Comparison of ENCODE assay signal across 1 fruit fly cellular context in the genomic region with DNA sequence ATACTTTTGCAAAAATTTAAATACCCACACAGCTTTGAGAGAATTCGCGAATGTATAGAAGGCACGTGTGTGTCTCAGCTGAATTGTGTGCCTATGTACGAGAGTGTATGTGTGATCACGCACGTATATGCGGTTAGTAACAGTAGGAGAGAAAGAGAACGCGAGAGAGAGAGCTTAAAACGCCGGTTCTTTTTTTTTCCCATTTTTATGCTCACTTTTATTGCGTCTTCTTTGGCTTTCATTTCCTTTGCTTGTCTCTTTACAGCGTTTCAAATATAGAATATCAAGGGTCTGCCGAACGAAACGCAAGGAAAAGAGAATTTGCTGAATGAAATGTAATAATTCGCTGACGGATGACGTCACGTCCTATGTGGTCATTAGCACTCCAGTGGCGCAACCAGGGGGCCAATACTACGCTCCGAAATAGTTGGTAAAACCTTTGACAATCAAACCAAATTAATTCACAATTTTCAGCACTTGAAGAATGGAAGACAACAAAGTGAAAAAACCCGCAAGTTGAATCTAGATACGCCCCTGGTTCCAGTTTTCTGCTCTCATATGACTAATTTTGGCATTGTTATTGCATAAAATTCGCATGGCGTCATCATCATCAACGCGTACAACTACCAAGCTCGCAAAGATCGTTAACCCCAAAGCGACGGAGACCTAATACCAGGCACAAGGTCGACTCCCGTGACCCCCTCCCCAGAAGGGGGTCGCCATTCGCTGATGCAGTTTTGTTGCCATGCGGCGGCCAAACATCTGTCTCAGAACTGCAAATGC.
A peak's percentile ranks its signal among the peaks of the same experiment; 100 is the strongest.
TF ChIP-seq lines count a peak whose summit lies in the region.

No protein-coding gene starts in this region.

TF ChIP-seq in whole organism, embryonic, 481 proteins besides CTCF, POLR2A, EP300 and RAD21 (continued from another document and continues in another):
- TF ChIP-seq CG3726 (GFP tag; IDR thresholded peaks at IDR 0.05; lab: Robert Waterston, UW) (no peak), CG8924 (tag; optimal IDR thresholded peaks at IDR 0.05; lab: Kevin White, UChicago) (peak; percentile 6), Antp (GFP tag; optimal IDR thresholded peaks at IDR 0.05; lab: Kevin White, UChicago) (peak; percentile 71), ham (GFP tag; IDR thresholded peaks at IDR 0.05; lab: Robert Waterston, UW) (peak; percentile 50; the same call in 1 of the 2 replicates), Atf-2 (GFP tag; optimal IDR thresholded peaks at IDR 0.05; lab: Kevin White, UChicago) (peak; percentile 19), CG31365 (tag; optimal IDR thresholded peaks at IDR 0.05; lab: Kevin White, UChicago) (no peak), CG17802 (tag; optimal IDR thresholded peaks at IDR 0.05; lab: Kevin White, UChicago) (no peak), pb (GFP tag; optimal IDR thresholded peaks at IDR 0.05; lab: Kevin White, UChicago) (peak; percentile 55), CG7928 (GFP tag; optimal IDR thresholded peaks at IDR 0.05; lab: Kevin White, UChicago) (peak; percentile 21), CG10147 (GFP tag; optimal IDR thresholded peaks at IDR 0.05; lab: Kevin White, UChicago) (peak; percentile 82), CG2889 (GFP tag; IDR thresholded peaks at IDR 0.05; lab: Robert Waterston, UW) (peak; percentile 57; the same call in 1 of the 3 replicates), CG1602 (GFP tag; optimal IDR thresholded peaks at IDR 0.05; lab: Kevin White, UChicago) (no peak), Adf1 (GFP tag; IDR thresholded peaks at IDR 0.05; lab: Robert Waterston, UW) (peak; percentile 63), CG9932 (GFP tag; IDR thresholded peaks at IDR 0.05; lab: Robert Waterston, UW) (peak; percentile 94), sug (tag; optimal IDR thresholded peaks at IDR 0.05; lab: Kevin White, UChicago) (peak; percentile 42), CG13624 (GFP tag; optimal IDR thresholded peaks at IDR 0.05; lab: Kevin White, UChicago) (peak; percentile 83), scrt (GFP tag; optimal IDR thresholded peaks at IDR 0.05; lab: Kevin White, UChicago) (peak; percentile 49), vvl (GFP tag; IDR thresholded peaks at IDR 0.05; lab: Robert Waterston, UW) (peak; percentile 68; the same call in 1 of the 2 replicates), CG17359 (tag; optimal IDR thresholded peaks at IDR 0.05; lab: Kevin White, UChicago) (peak; percentile 12), eve (GFP tag; optimal IDR thresholded peaks at IDR 0.05; lab: Kevin White, UChicago) (peak in 1 of 2 experiments; percentile 34), jumu (GFP tag; optimal IDR thresholded peaks at IDR 0.05; lab: Kevin White, UChicago) (peak; percentile 42), CG11456 (GFP tag; IDR thresholded peaks at IDR 0.05; lab: Robert Waterston, UW) (peak; percentile 88), Dref (GFP tag; IDR thresholded peaks at IDR 0.05; lab: Robert Waterston, UW) (0 out of 2 replicates have a peak, but pooled peaks have one; percentile 31), aop (GFP tag; IDR thresholded peaks at IDR 0.05; lab: Robert Waterston, UW) (no peak), Ets65A (GFP tag; lab: Kevin White, UChicago) (peak; percentile 81), Fer2 (tag; optimal IDR thresholded peaks at IDR 0.05; lab: Kevin White, UChicago) (peak; percentile 6), D (optimal IDR thresholded peaks at IDR 0.05; lab: Kevin White, UChicago) (no peak), D (GFP tag; optimal IDR thresholded peaks at IDR 0.05; lab: Kevin White, UChicago) (no peak), CG17186 (GFP tag; optimal IDR thresholded peaks at IDR 0.05; lab: Kevin White, UChicago) (no peak), Drgx (GFP tag; IDR thresholded peaks at IDR 0.05; lab: Robert Waterston, UW) (peak; percentile 87), CG14441 (GFP tag; IDR thresholded peaks at IDR 0.05; lab: Robert Waterston, UW) (peak; percentile 55), CG32532 (GFP tag; IDR thresholded peaks at IDR 0.05; lab: Robert Waterston, UW) (peak; percentile 93), tgo (GFP tag; IDR thresholded peaks at IDR 0.05; lab: Robert Waterston, UW) (peak; percentile 55; the same call in 1 of the 3 replicates), NC2β (GFP tag; optimal IDR thresholded peaks at IDR 0.05; lab: Kevin White, UChicago) (no peak), CG10959 (GFP tag; IDR thresholded peaks at IDR 0.05; lab: Robert Waterston, UW) (0 out of 2 replicates have a peak, but pooled peaks have one; percentile 28), row (GFP tag; IDR thresholded peaks at IDR 0.05; lab: Robert Waterston, UW) (peak; percentile 68), Tbp (GFP tag; optimal IDR thresholded peaks at IDR 0.05; lab: Kevin White, UChicago) (no peak), CG18599 (GFP tag; optimal IDR thresholded peaks at IDR 0.05; lab: Kevin White, UChicago) (peak; percentile 87), CG9215 (GFP tag; IDR thresholded peaks at IDR 0.05; lab: Robert Waterston, UW) (peak; percentile 83), bab2 (GFP tag; optimal IDR thresholded peaks at IDR 0.05; lab: Kevin White, UChicago) (peak; percentile 50), CG17829 (tag; optimal IDR thresholded peaks at IDR 0.05; lab: Kevin White, UChicago) (no peak), onecut (GFP tag; IDR thresholded peaks at IDR 0.05; lab: Robert Waterston, UW) (peak; percentile 6; the same call in 1 of the 2 replicates), chn (GFP tag; optimal IDR thresholded peaks at IDR 0.05; lab: Kevin White, UChicago) (no peak), CG14860 (GFP tag; IDR thresholded peaks at IDR 0.05; lab: Robert Waterston, UW; ENCODE audit: partially characterized antibody) (no peak), CG16815 (GFP tag; optimal IDR thresholded peaks at IDR 0.05; lab: Kevin White, UChicago) (peak; percentile 51), yki (optimal IDR thresholded peaks at IDR 0.05; lab: Kevin White, UChicago) (no peak), gfzf (GFP tag; optimal IDR thresholded peaks at IDR 0.05; lab: Kevin White, UChicago) (no peak), CG10267 (tag; optimal IDR thresholded peaks at IDR 0.05; lab: Kevin White, UChicago) (no peak), CG10543 (GFP tag; optimal IDR thresholded peaks at IDR 0.05; lab: Kevin White, UChicago) (no peak), pzg (GFP tag; optimal IDR thresholded peaks at IDR 0.05; lab: Kevin White, UChicago) (peak; percentile 6), btn (GFP tag; optimal IDR thresholded peaks at IDR 0.05; lab: Kevin White, UChicago) (no peak), jing (GFP tag; optimal IDR thresholded peaks at IDR 0.05; lab: Kevin White, UChicago) (no peak), CG7372 (GFP tag; IDR thresholded peaks at IDR 0.05; lab: Robert Waterston, UW) (0 out of 2 replicates have a peak, but pooled peaks have one; percentile 42), Doc3 (GFP tag; IDR thresholded peaks at IDR 0.05; lab: Robert Waterston, UW; ENCODE audit: partially characterized antibody) (no peak), cas (GFP tag; IDR thresholded peaks at IDR 0.05; lab: Robert Waterston, UW) (peak; percentile 57; the same call in 1 of the 2 replicates), CG6175 (GFP tag; IDR thresholded peaks at IDR 0.05; lab: Robert Waterston, UW) (0 out of 3 replicates have a peak, but pooled peaks have one; percentile 50), unc-4 (GFP tag; IDR thresholded peaks at IDR 0.05; lab: Robert Waterston, UW; ENCODE audit: partially characterized antibody) (no peak), CG7987 (GFP tag; optimal IDR thresholded peaks at IDR 0.05; lab: Kevin White, UChicago) (no peak), org-1 (GFP tag; optimal IDR thresholded peaks at IDR 0.05; lab: Kevin White, UChicago) (peak; percentile 51), CG3281 (GFP tag; optimal IDR thresholded peaks at IDR 0.05; lab: Kevin White, UChicago) (peak; percentile 82), Nf-YB (GFP tag; optimal IDR thresholded peaks at IDR 0.05; lab: Kevin White, UChicago) (no peak), E2f1 (GFP tag; IDR thresholded peaks at IDR 0.05; lab: Robert Waterston, UW) (no peak), CG12155 (GFP tag; optimal IDR thresholded peaks at IDR 0.05; lab: Kevin White, UChicago) (peak; percentile 77), her (GFP tag; optimal IDR thresholded peaks at IDR 0.05; lab: Kevin White, UChicago) (peak; percentile 76), slou (GFP tag; optimal IDR thresholded peaks at IDR 0.05; lab: Kevin White, UChicago) (peak; percentile 12), al (GFP tag; IDR thresholded peaks at IDR 0.05; lab: Robert Waterston, UW) (peak; percentile 84), Pdp1 (GFP tag; optimal IDR thresholded peaks at IDR 0.05; lab: Kevin White, UChicago) (peak; percentile 59 to 74), sens-2 (GFP tag; IDR thresholded peaks at IDR 0.05; lab: Robert Waterston, UW) (no peak), CG9727 (GFP tag; optimal IDR thresholded peaks at IDR 0.05; lab: Kevin White, UChicago) (peak; percentile 73), sd (tag; optimal IDR thresholded peaks at IDR 0.05; lab: Kevin White, UChicago) (peak; percentile 46), CG2120 (GFP tag; optimal IDR thresholded peaks at IDR 0.05; lab: Kevin White, UChicago) (peak; percentile 96), CG1603 (tag; optimal IDR thresholded peaks at IDR 0.05; lab: Kevin White, UChicago) (peak; percentile 19), ftz-f1 (GFP tag; optimal IDR thresholded peaks at IDR 0.05; lab: Kevin White, UChicago) (peak; percentile 50), Hand (GFP tag; optimal IDR thresholded peaks at IDR 0.05; lab: Kevin White, UChicago) (peak; percentile 54), CG6654 (GFP tag; optimal IDR thresholded peaks at IDR 0.05; lab: Kevin White, UChicago) (no peak), so (GFP tag; IDR thresholded peaks at IDR 0.05; lab: Robert Waterston, UW) (peak; percentile 43; the same call in 1 of the 3 replicates), CG14014 (GFP tag; IDR thresholded peaks at IDR 0.05; lab: Robert Waterston, UW) (peak; percentile 81), ken (GFP tag; IDR thresholded peaks at IDR 0.05; lab: Robert Waterston, UW) (no peak), Scr (GFP tag; IDR thresholded peaks at IDR 0.05; lab: Robert Waterston, UW; ENCODE audit: partially characterized antibody) (no peak), CG18476 (GFP tag; optimal IDR thresholded peaks at IDR 0.05; lab: Kevin White, UChicago) (no peak), CG18011 (GFP tag; optimal IDR thresholded peaks at IDR 0.05; lab: Kevin White, UChicago) (peak; percentile 66), CG2712 (tag; optimal IDR thresholded peaks at IDR 0.05; lab: Kevin White, UChicago) (peak; percentile 30), Doc2 (GFP tag; IDR thresholded peaks at IDR 0.05; lab: Robert Waterston, UW) (no peak), Ada2b (GFP tag; IDR thresholded peaks at IDR 0.05; lab: Robert Waterston, UW) (peak; percentile 70), CkIIα-i1 (GFP tag; IDR thresholded peaks at IDR 0.05; lab: Robert Waterston, UW) (no peak), Elba2 (GFP tag; optimal IDR thresholded peaks at IDR 0.05; lab: Kevin White, UChicago) (no peak), CG8290 (GFP tag; optimal IDR thresholded peaks at IDR 0.05; lab: Kevin White, UChicago) (no peak), CG8290 (tag; optimal IDR thresholded peaks at IDR 0.05; lab: Kevin White, UChicago) (peak in 1 of 2 experiments; percentile 89), ato (GFP tag; IDR thresholded peaks at IDR 0.05; lab: Robert Waterston, UW; ENCODE audit: partially characterized antibody) (no peak), Fer1 (GFP tag; optimal IDR thresholded peaks at IDR 0.05; lab: Kevin White, UChicago) (peak; percentile 30), CHES-1-like (GFP tag; optimal IDR thresholded peaks at IDR 0.05; lab: Kevin White, UChicago) (peak; percentile 78), CG8388 (GFP tag; optimal IDR thresholded peaks at IDR 0.05; lab: Kevin White, UChicago) (no peak), lbe (GFP tag; optimal IDR thresholded peaks at IDR 0.05; lab: Kevin White, UChicago) (peak; percentile 68), luna (GFP tag; optimal IDR thresholded peaks at IDR 0.05; lab: Kevin White, UChicago) (peak; percentile 76), gcm2 (GFP tag; optimal IDR thresholded peaks at IDR 0.05; lab: Kevin White, UChicago) (peak; percentile 41), pho (GFP tag; optimal IDR thresholded peaks at IDR 0.05; lab: Kevin White, UChicago) (peak; percentile 87), NK7.1 (GFP tag; optimal IDR thresholded peaks at IDR 0.05; lab: Kevin White, UChicago) (peak; percentile 39), phol (tag; optimal IDR thresholded peaks at IDR 0.05; lab: Kevin White, UChicago) (no peak), nerfin-1 (tag; optimal IDR thresholded peaks at IDR 0.05; lab: Kevin White, UChicago) (no peak), stc (GFP tag; IDR thresholded peaks at IDR 0.05; lab: Robert Waterston, UW) (peak; percentile 22; the same call in 1 of the 2 replicates), fd3F (GFP tag; optimal IDR thresholded peaks at IDR 0.05; lab: Kevin White, UChicago) (peak; percentile 51), bcd (GFP tag; optimal IDR thresholded peaks at IDR 0.05; lab: Kevin White, UChicago) (peak; percentile 64), CG12659 (GFP tag; optimal IDR thresholded peaks at IDR 0.05; lab: Kevin White, UChicago) (peak; percentile 22), CG7271 (tag; optimal IDR thresholded peaks at IDR 0.05; lab: Kevin White, UChicago) (no peak), crp (GFP tag; optimal IDR thresholded peaks at IDR 0.05; lab: Kevin White, UChicago) (no peak), peb (GFP tag; IDR thresholded peaks at IDR 0.05; lab: Robert Waterston, UW) (no peak), CG1024 (GFP tag; IDR thresholded peaks at IDR 0.05; lab: Robert Waterston, UW) (no peak), CG6791 (GFP tag; IDR thresholded peaks at IDR 0.05; lab: Robert Waterston, UW; ENCODE audit: partially characterized antibody) (no peak), hkb (optimal IDR thresholded peaks at IDR 0.05; lab: Kevin White, UChicago) (no peak), hkb (GFP tag; IDR thresholded peaks at IDR 0.05; lab: Robert Waterston, UW) (peak; percentile 63; the same call in 1 of the 2 replicates), D19B (GFP tag; optimal IDR thresholded peaks at IDR 0.05; lab: Kevin White, UChicago) (peak; percentile 55), ap (GFP tag; IDR thresholded peaks at IDR 0.05; lab: Robert Waterston, UW) (no peak), CG7839 (tag; optimal IDR thresholded peaks at IDR 0.05; lab: Kevin White, UChicago) (peak; percentile 61), CG18619 (GFP tag; optimal IDR thresholded peaks at IDR 0.05; lab: Kevin White, UChicago) (peak; percentile 51), CG13424 (tag; optimal IDR thresholded peaks at IDR 0.05; lab: Kevin White, UChicago) (peak; percentile 26), CG30431 (GFP tag; optimal IDR thresholded peaks at IDR 0.05; lab: Kevin White, UChicago) (no peak), CG17361 (GFP tag; IDR thresholded peaks at IDR 0.05; lab: Robert Waterston, UW) (no peak), vfl (GFP tag; optimal IDR thresholded peaks at IDR 0.05; lab: Kevin White, UChicago) (peak; percentile 77), disco-r (GFP tag; optimal IDR thresholded peaks at IDR 0.05; lab: Kevin White, UChicago) (peak; percentile 35), Max (GFP tag; optimal IDR thresholded peaks at IDR 0.05; lab: Kevin White, UChicago) (peak; percentile 19), cg (GFP tag; optimal IDR thresholded peaks at IDR 0.05; lab: Kevin White, UChicago) (peak; percentile 47), grau (tag; optimal IDR thresholded peaks at IDR 0.05; lab: Kevin White, UChicago) (peak; percentile 64)
